Worm (Caenorhabditis elegans) whole organism, L1 larva: Measurements from ENCODE around the gene chk-1.

Experiments
- Y116A8C.19 ChIP-seq: sonication (generic microtip); optimal IDR thresholded peaks from 2 replicates; lab custom pipeline; 2016; ENCODE audit warnings: missing compliant biosample characterization, missing genetic modification characterization, borderline replicate concordance
- aha-1 ChIP-seq: fragments of 150-350 bp; optimal IDR thresholded peaks from 2 replicates; lab custom pipeline; 2014; ENCODE audit warnings: missing biosample characterization, missing genetic modification characterization
- aly-2 ChIP-seq: fragments of 150-350 bp; optimal IDR thresholded peaks from 2 replicates; lab custom pipeline; 2014; ENCODE audit warnings: missing biosample characterization, missing genetic modification characterization
- ama-1 ChIP-seq: fragments of 150-350 bp; optimal IDR thresholded peaks from 2 replicates; lab custom pipeline; 2014
- blmp-1 ChIP-seq: fragments of 150-350 bp; optimal IDR thresholded peaks from 2 replicates; lab custom pipeline; 2014; ENCODE audit warnings: missing biosample characterization, missing genetic modification characterization
- ceh-63 ChIP-seq: fragments of 200-800 bp; sonication (Bioruptor generic); optimal IDR thresholded peaks from 2 replicates; lab custom pipeline; 2018; ENCODE audit warnings: mild to moderate bottlenecking, missing genetic modification characterization, missing compliant biosample characterization
- ceh-8 ChIP-seq: fragments of 200-800 bp; sonication (Bioruptor generic); optimal IDR thresholded peaks from 2 replicates; lab custom pipeline; 2018; ENCODE audit warnings: mild to moderate bottlenecking, missing genetic modification characterization, moderate library complexity, missing compliant biosample characterization
- efl-3 ChIP-seq: fragments of 200-800 bp; sonication (Bioruptor generic); optimal IDR thresholded peaks from 2 replicates; lab custom pipeline; 2018; ENCODE audit warnings: mild to moderate bottlenecking, missing genetic modification characterization, missing compliant biosample characterization
- egl-13 ChIP-seq: sonication (generic microtip); optimal IDR thresholded peaks from 2 replicates; lab custom pipeline; 2016; ENCODE audit warnings: missing genotype, missing genetic modification reagents, missing genetic modification characterization, missing compliant biosample characterization
- elt-2 ChIP-seq: sonication (generic microtip); optimal IDR thresholded peaks from 2 replicates; lab custom pipeline; 2016; ENCODE audit warnings: missing genetic modification characterization, mild to moderate bottlenecking, inconsistent platforms, missing compliant biosample characterization, missing genetic modification reagents
- elt-3 ChIP-seq, 6 experiments: fragments of 150-350 bp in 1 of 6; sonication (generic microtip); optimal IDR thresholded peaks; 2 replicates each; lab custom pipeline; 2017 to 2018; ENCODE audit warnings: missing biosample characterization in 6 of 6, missing genetic modification characterization in 6 of 6, inconsistent platforms in 1 of 6
- fkh-10 ChIP-seq: sonication (generic microtip); optimal IDR thresholded peaks from 2 replicates; lab custom pipeline; 2017; ENCODE audit warnings: missing biosample characterization, missing genetic modification reagents, missing genetic modification characterization
- fkh-8 ChIP-seq: sonication (generic microtip); optimal IDR thresholded peaks from 2 replicates; lab custom pipeline; 2016; ENCODE audit warnings: mild to moderate bottlenecking, missing genetic modification characterization, missing compliant biosample characterization
- fos-1 ChIP-seq: fragments of 150-350 bp; optimal IDR thresholded peaks from 2 replicates; lab custom pipeline; 2014; ENCODE audit warnings: missing biosample characterization, missing genetic modification characterization
- grh-1 ChIP-seq: fragments of 200-800 bp; sonication (Bioruptor generic); IDR thresholded peaks from 2 replicates; pipeline ENCODE4 v1.3.6; 2022; ENCODE audit warnings: missing genetic modification reagents, missing genetic modification characterization, missing compliant biosample characterization
- hlh-4 ChIP-seq: sonication (generic microtip); optimal IDR thresholded peaks from 2 replicates; lab custom pipeline; 2016; ENCODE audit warnings: mild to moderate bottlenecking, missing genetic modification characterization, missing compliant biosample characterization
- irx-1 ChIP-seq: sonication (generic microtip); optimal IDR thresholded peaks from 2 replicates; lab custom pipeline; 2016; ENCODE audit warnings: missing genetic modification characterization, missing compliant biosample characterization
- isw-1 ChIP-seq: fragments of 200-800 bp; sonication (Bioruptor generic); IDR thresholded peaks from 2 replicates; pipeline ENCODE4 v1.3.6; 2022; ENCODE audit warnings: missing genetic modification characterization, missing compliant biosample characterization
- lin-13 ChIP-seq: fragments of 150-350 bp; optimal IDR thresholded peaks from 2 replicates; lab custom pipeline; 2014; ENCODE audit warnings: missing biosample characterization, missing genetic modification reagents, missing genetic modification characterization
- lin-39 ChIP-seq: fragments of 150-350 bp; optimal IDR thresholded peaks from 2 replicates; lab custom pipeline; 2014; ENCODE audit warnings: missing biosample characterization, missing genetic modification reagents, missing genetic modification characterization
- mab-9 ChIP-seq: fragments of 200-800 bp; sonication (Bioruptor generic); IDR thresholded peaks from 2 replicates; pipeline ENCODE4 v1.3.6; 2022; ENCODE audit warnings: missing genetic modification reagents, missing genetic modification characterization, missing compliant biosample characterization
- mef-2 ChIP-seq: fragments of 150-350 bp; optimal IDR thresholded peaks from 2 replicates; lab custom pipeline; 2014; ENCODE audit warnings: missing biosample characterization, missing genetic modification characterization
- mep-1 ChIP-seq: fragments of 150-350 bp; optimal IDR thresholded peaks from 2 replicates; lab custom pipeline; 2014; ENCODE audit warnings: missing biosample characterization, missing genetic modification characterization
- nhr-12 ChIP-seq: sonication (generic microtip); optimal IDR thresholded peaks from 2 replicates; lab custom pipeline; 2017; ENCODE audit warnings: missing biosample characterization, missing genetic modification characterization
- nhr-71 ChIP-seq: sonication (generic microtip); optimal IDR thresholded peaks from 2 replicates; lab custom pipeline; 2016; ENCODE audit warnings: mild to moderate bottlenecking, missing genetic modification characterization, moderate library complexity, missing compliant biosample characterization
- nhr-76 ChIP-seq: sonication (generic microtip); optimal IDR thresholded peaks from 2 replicates; lab custom pipeline; 2017; ENCODE audit warnings: missing biosample characterization, missing genetic modification characterization
- nhr-84 ChIP-seq: sonication (generic microtip); optimal IDR thresholded peaks from 2 replicates; lab custom pipeline; 2017; ENCODE audit warnings: missing biosample characterization, missing genetic modification characterization
- nhr-85 ChIP-seq: sonication (generic microtip); peaks from one replicate; lab custom pipeline; 2016; ENCODE audit warnings: missing genetic modification characterization, inconsistent platforms, missing compliant biosample characterization
- nhr-90 ChIP-seq: sonication (generic microtip); optimal IDR thresholded peaks from 2 replicates; lab custom pipeline; 2016; ENCODE audit warnings: mild to moderate bottlenecking, missing genetic modification characterization, missing compliant biosample characterization; ENCODE audit not compliant: poor library complexity
- pag-3 ChIP-seq: sonication (generic microtip); optimal IDR thresholded peaks from 2 replicates; lab custom pipeline; 2017; ENCODE audit warnings: missing genetic modification characterization, mild to moderate bottlenecking, missing compliant biosample characterization, antibody characterized with exemption, borderline replicate concordance; ENCODE audit not compliant: insufficient read depth
- pqm-1 ChIP-seq: sonication (generic microtip); optimal IDR thresholded peaks from 3 replicates; lab custom pipeline; 2017; ENCODE audit warnings: missing biosample characterization, missing genetic modification characterization
- rnt-1 ChIP-seq: sonication (generic microtip); optimal IDR thresholded peaks from 2 replicates; lab custom pipeline; 2016; ENCODE audit warnings: mild to moderate bottlenecking, missing genetic modification characterization, moderate library complexity, missing compliant biosample characterization
- snpc-4 ChIP-seq: fragments of 150-350 bp; optimal IDR thresholded peaks from 2 replicates; lab custom pipeline; 2014; ENCODE audit warnings: missing biosample characterization, missing genetic modification characterization
- sox-4 ChIP-seq: sonication (generic microtip); optimal IDR thresholded peaks from 2 replicates; lab custom pipeline; 2016; ENCODE audit warnings: missing genetic modification characterization, missing compliant biosample characterization
- sptf-1 ChIP-seq: fragments of 150-350 bp; optimal IDR thresholded peaks from 2 replicates; lab custom pipeline; 2014; ENCODE audit warnings: missing biosample characterization, missing genetic modification characterization
- sup-37 ChIP-seq: fragments of 200-800 bp; sonication (Bioruptor generic); optimal IDR thresholded peaks from 2 replicates; lab custom pipeline; 2018; ENCODE audit warnings: mild to moderate bottlenecking, missing genetic modification characterization, missing compliant biosample characterization
- swsn-7 ChIP-seq: sonication (generic microtip); optimal IDR thresholded peaks from 2 replicates; lab custom pipeline; 2016; ENCODE audit warnings: missing genetic modification characterization, missing compliant biosample characterization
- tbx-2 ChIP-seq: sonication (generic microtip); optimal IDR thresholded peaks from 2 replicates; lab custom pipeline; 2016; ENCODE audit warnings: missing genetic modification characterization, missing compliant biosample characterization
- unc-130 ChIP-seq: fragments of 150-350 bp; optimal IDR thresholded peaks from 2 replicates; lab custom pipeline; 2017; ENCODE audit warnings: missing biosample characterization, missing genetic modification characterization, inconsistent platforms
- unc-30 ChIP-seq: sonication (generic microtip); optimal IDR thresholded peaks from 2 replicates; lab custom pipeline; 2017; ENCODE audit warnings: missing biosample characterization, missing genetic modification characterization
- unc-62 ChIP-seq: fragments of 150-350 bp; optimal IDR thresholded peaks from 2 replicates; lab custom pipeline; 2014; ENCODE audit warnings: missing biosample characterization, missing genetic modification reagents, missing genetic modification characterization
- unc-86 ChIP-seq: sonication (generic microtip); optimal IDR thresholded peaks from 2 replicates; lab custom pipeline; 2016; ENCODE audit warnings: missing genetic modification characterization, missing compliant biosample characterization
- unc-98 ChIP-seq: fragments of 200-800 bp; sonication (Bioruptor generic); IDR thresholded peaks from 2 replicates; pipeline ENCODE4 v1.3.6; 2022; ENCODE audit warnings: missing genetic modification characterization, missing compliant biosample characterization
- ztf-11 ChIP-seq, 2 experiments: sonication (generic microtip); optimal IDR thresholded peaks; 2 replicates each; lab custom pipeline; 2016 to 2017; ENCODE audit warnings: missing genetic modification characterization in 2 of 2, missing biosample characterization in 1 of 2, missing compliant biosample characterization in 1 of 2
- ztf-4 ChIP-seq: fragments of 150-350 bp; optimal IDR thresholded peaks from 2 replicates; lab custom pipeline; 2014; ENCODE audit warnings: missing biosample characterization, missing genetic modification characterization

Gene chk-1

ce11 chrV:3759419-3759915 lies at the start of gene chk-1 (continued):
- TF ChIP-seq pag-3 (tag; lab: Kevin White, UChicago) (no peak), grh-1 (GFP tag; lab: Robert Waterston, UW) (peak; percentile 12; the same call in 1 of the 2 replicates), tbx-2 (tag; lab: Kevin White, UChicago) (peak; percentile 60), swsn-7 (tag; lab: Kevin White, UChicago) (peak; percentile 71), aly-2 (tag; lab: Kevin White, UChicago) (peak; percentile 4), snpc-4 (tag; lab: Kevin White, UChicago) (peak; percentile 58), lin-39 (tag; lab: Kevin White, UChicago) (peak; percentile 40), ceh-8 (GFP tag; lab: Kevin White, UChicago) (peak; percentile 16), unc-98 (GFP tag; lab: Robert Waterston, UW) (no peak), fkh-8 (tag; lab: Kevin White, UChicago) (peak; percentile 69), irx-1 (peak; percentile 21), sox-4 (tag; lab: Kevin White, UChicago) (no peak), aha-1 (tag; lab: Kevin White, UChicago) (no peak), unc-86 (tag; lab: Kevin White, UChicago) (peak; percentile 26), blmp-1 (tag; lab: Kevin White, UChicago) (peak; percentile 61), unc-62 (GFP tag; lab: Kevin White, UChicago) (no peak), sptf-1 (no peak), isw-1 (GFP tag; lab: Robert Waterston, UW) (peak; percentile 25), elt-3 (tag; optimal IDR thresholded peaks at IDR 0.05; lab: Kevin White, UChicago) (peak in 3 of 6 experiments; percentile 15 to 70 (median 28)), ztf-11 (tag; optimal IDR thresholded peaks at IDR 0.05; lab: Kevin White, UChicago) (peak in 1 of 2 experiments; percentile 29), lin-13 (GFP tag; lab: Kevin White, UChicago) (peak; percentile 32)
- TF ChIP-seq, all 84 proteins: peak for 43

ce11 chrV:3808336-3808735 lies 49.1 kb upstream of the chk-1 start, which contains the start of gene srw-6:
TSS of gene srw-6 (plus strand) at chrV:3808636.
- no peak for TF ChIP-seq nhr-84 (tag; lab: Kevin White, UChicago)
- no peak for TF ChIP-seq nhr-71 (tag; lab: Kevin White, UChicago)
- no peak for TF ChIP-seq nhr-90 (tag; lab: Kevin White, UChicago)
- no peak for TF ChIP-seq sup-37 (GFP tag; lab: Kevin White, UChicago)
- no peak for TF ChIP-seq fkh-10 (GFP tag; lab: Kevin White, UChicago)
- no peak for TF ChIP-seq lin-39 (tag; lab: Kevin White, UChicago)
- no peak for TF ChIP-seq nhr-76 (tag; lab: Kevin White, UChicago)
- TF ChIP-seq rnt-1 (tag; lab: Kevin White, UChicago) = no peak
- TF ChIP-seq egl-13 = no peak
- no peak for TF ChIP-seq ama-1 (lab: Kevin White, UChicago)
- no peak for TF ChIP-seq fos-1 (tag; lab: Kevin White, UChicago)

DNA sequence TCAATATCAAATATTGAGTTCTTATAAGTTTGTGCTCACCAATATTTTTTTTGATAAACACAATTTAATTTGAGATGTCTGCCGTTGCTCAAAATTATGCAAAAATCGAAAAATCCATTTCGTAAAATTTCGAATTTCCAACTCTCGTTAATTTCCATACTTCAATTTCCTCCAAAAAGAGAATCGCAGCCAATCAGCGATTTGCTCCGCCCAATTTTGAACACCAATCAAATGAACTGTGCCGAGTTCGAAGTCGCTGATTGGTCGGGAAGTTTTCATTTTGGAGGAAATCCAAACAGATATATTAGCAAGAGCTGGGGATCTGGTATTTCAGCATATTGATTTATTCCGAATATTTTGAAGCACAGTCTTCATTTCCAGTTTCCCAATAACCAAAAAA lies 48.6 kb upstream of the chk-1 start:
- TF ChIP-seq elt-2 (tag; lab: Kevin White, UChicago) = no peak
- TF ChIP-seq unc-98 (GFP tag; lab: Robert Waterston, UW) = no peak
- TF ChIP-seq Y116A8C.19 (tag; lab: Kevin White, UChicago) = no peak
- TF ChIP-seq lin-39 (tag; lab: Kevin White, UChicago) = no peak
- no peak for TF ChIP-seq unc-130 (tag; lab: Kevin White, UChicago)
- TF ChIP-seq nhr-71 (tag; lab: Kevin White, UChicago) = no peak
- TF ChIP-seq mef-2 (tag; lab: Kevin White, UChicago) = no peak
- TF ChIP-seq nhr-12 (tag; lab: Kevin White, UChicago) = no peak

ce11 chrV:3805961-3806360 lies 46.7 kb upstream of the chk-1 start, which contains the start of gene srw-7:
TSS of gene srw-7 (plus strand) at chrV:3806261.
- TF ChIP-seq mab-9 = no peak
- TF ChIP-seq sup-37 (GFP tag; lab: Kevin White, UChicago) = no peak
- no peak for TF ChIP-seq unc-30 (tag; lab: Kevin White, UChicago)
- TF ChIP-seq efl-3 = no peak
- TF ChIP-seq mep-1 = no peak
- TF ChIP-seq ceh-63 = no peak
- TF ChIP-seq hlh-4 (tag; lab: Kevin White, UChicago) = no peak
- no peak for TF ChIP-seq ztf-4 (tag; lab: Kevin White, UChicago)
- TF ChIP-seq nhr-71 (tag; lab: Kevin White, UChicago) = no peak
- no peak for TF ChIP-seq nhr-85 (tag; lab: Kevin White, UChicago)
- no peak for TF ChIP-seq lin-39 (tag; lab: Kevin White, UChicago)
- no peak for TF ChIP-seq pqm-1 (tag; lab: Kevin White, UChicago)
